Fruit fly (Drosophila melanogaster) whole organism, embryonic: ENCODE results near the gene Dredd.

Source experiments
- Antp ChIP-seq: fragments of 200-800 bp; sonication (Bioruptor generic); optimal IDR thresholded peaks from 3 replicates; lab custom pipeline; 2016; ENCODE audit warnings: missing biosample characterization, missing genetic modification characterization
- B-H2 ChIP-seq: fragments of 200-800 bp; sonication (Bioruptor generic); optimal IDR thresholded peaks from 2 replicates; lab custom pipeline; 2018; ENCODE audit warnings: missing biosample characterization, mild to moderate bottlenecking, missing genetic modification characterization
- BEAF-32 ChIP-seq: fragments of 200-800 bp; sonication (Bioruptor generic); optimal IDR thresholded peaks from 3 replicates; lab custom pipeline; 2017; ENCODE audit warnings: missing biosample characterization, missing genetic modification characterization, mild to moderate bottlenecking, moderate library complexity, missing genetic modification reagents
- CG10321 ChIP-seq: fragments of 200-800 bp; sonication (Bioruptor generic); IDR thresholded peaks from 2 replicates; pipeline ENCODE4 v1.3.6; 2022; ENCODE audit warnings: missing biosample characterization, missing genetic modification characterization
- CG10431 ChIP-seq: fragments of 200-800 bp; sonication (Bioruptor generic); optimal IDR thresholded peaks from 3 replicates; lab custom pipeline; 2018; ENCODE audit warnings: missing biosample characterization, mild to moderate bottlenecking, missing genetic modification characterization
- CG1647 ChIP-seq: fragments of 200-800 bp; sonication (Bioruptor generic); optimal IDR thresholded peaks from 3 replicates; lab custom pipeline; 2016; ENCODE audit warnings: missing biosample characterization, missing genetic modification characterization
- CG1832 ChIP-seq: fragments of 200-800 bp; sonication (Bioruptor generic); optimal IDR thresholded peaks from 2 replicates; lab custom pipeline; 2017; ENCODE audit warnings: missing biosample characterization, mild to moderate bottlenecking, missing genetic modification characterization, inconsistent platforms
- CG30020 ChIP-seq: fragments of 200-800 bp; optimal IDR thresholded peaks from 2 replicates; lab custom pipeline; 2019; ENCODE audit warnings: missing biosample characterization, mild to moderate bottlenecking, missing genetic modification characterization, moderate library complexity
- CG3281 ChIP-seq: fragments of 200-800 bp; sonication (Bioruptor generic); optimal IDR thresholded peaks from 3 replicates; lab custom pipeline; 2017; ENCODE audit warnings: missing biosample characterization, mild to moderate bottlenecking, missing genetic modification characterization
- CG4617 ChIP-seq: fragments of 200-800 bp; sonication (Bioruptor generic); optimal IDR thresholded peaks from 3 replicates; lab custom pipeline; 2016; ENCODE audit warnings: missing biosample characterization, missing genetic modification characterization, borderline replicate concordance
- CG6791 ChIP-seq: fragments of 200-800 bp; sonication (Bioruptor generic); IDR thresholded peaks from 3 replicates; pipeline ENCODE4 v1.3.6; 2022; ENCODE audit warnings: missing biosample characterization, missing genetic modification characterization; ENCODE audit not compliant: partially characterized antibody
- CG7786 ChIP-seq: fragments of 200-800 bp; sonication (Bioruptor generic); optimal IDR thresholded peaks from 2 replicates; lab custom pipeline; 2016; ENCODE audit warnings: missing biosample characterization, missing genetic modification characterization
- CG8478 ChIP-seq: fragments of >200 bp; optimal IDR thresholded peaks from 2 replicates; lab custom pipeline; 2018
- CG9876 ChIP-seq: fragments of 200-800 bp; sonication (Bioruptor generic); optimal IDR thresholded peaks from 2 replicates; lab custom pipeline; 2016; ENCODE audit warnings: missing biosample characterization, missing genetic modification characterization
- D ChIP-seq, 2 experiments: fragments of 200-800 bp in 1 of 2; fragments of >200 bp in 1 of 2; sonication (Bioruptor generic) in 1 of 2; optimal IDR thresholded peaks; 2 replicates in 1 of 2; 3 replicates in 1 of 2; lab custom pipeline; 2017; ENCODE audit warnings: mild to moderate bottlenecking in 1 of 2, missing biosample characterization in 1 of 2, missing genetic modification characterization in 1 of 2, missing genetic modification reagents in 1 of 2
- Hey ChIP-seq: fragments of 200-800 bp; sonication (Bioruptor generic); optimal IDR thresholded peaks from 3 replicates; lab custom pipeline; 2018; ENCODE audit warnings: missing biosample characterization, mild to moderate bottlenecking, missing genetic modification characterization
- HmgZ ChIP-seq: fragments of 200-800 bp; sonication (Bioruptor generic); optimal IDR thresholded peaks from 2 replicates; lab custom pipeline; 2018; ENCODE audit warnings: missing biosample characterization, mild to moderate bottlenecking, missing genetic modification characterization
- Hmr ChIP-seq: fragments of 200-800 bp; sonication (Bioruptor generic); optimal IDR thresholded peaks from 3 replicates; lab custom pipeline; 2017; ENCODE audit warnings: mild to moderate bottlenecking, missing biosample characterization, missing genetic modification reagents, missing genetic modification characterization
- Hmx ChIP-seq: fragments of 200-800 bp; sonication (Bioruptor generic); optimal IDR thresholded peaks from 2 replicates; lab custom pipeline; 2016; ENCODE audit warnings: missing biosample characterization, missing genetic modification characterization
- Lhr ChIP-seq: fragments of 200-800 bp; sonication (Bioruptor generic); optimal IDR thresholded peaks from 3 replicates; lab custom pipeline; 2017; ENCODE audit warnings: mild to moderate bottlenecking, missing biosample characterization, missing genetic modification reagents, missing genetic modification characterization
- NC2α ChIP-seq: fragments of 200-800 bp; sonication (Bioruptor generic); optimal IDR thresholded peaks from 2 replicates; lab custom pipeline; 2016; ENCODE audit warnings: missing biosample characterization, missing genetic modification characterization
- Nf-YB ChIP-seq: fragments of 200-800 bp; sonication (Bioruptor generic); optimal IDR thresholded peaks from 3 replicates; lab custom pipeline; 2019; ENCODE audit warnings: missing biosample characterization, mild to moderate bottlenecking, missing genetic modification characterization, moderate library complexity
- Nf-YC ChIP-seq: fragments of 200-800 bp; optimal IDR thresholded peaks from 3 replicates; lab custom pipeline; 2019; ENCODE audit warnings: missing biosample characterization, mild to moderate bottlenecking, missing genetic modification characterization, moderate library complexity
- Oli ChIP-seq: fragments of 200-800 bp; sonication (Bioruptor generic); optimal IDR thresholded peaks from 2 replicates; lab custom pipeline; 2018; ENCODE audit warnings: missing biosample characterization, mild to moderate bottlenecking, missing genetic modification characterization, moderate library complexity
- Ptx1 ChIP-seq: fragments of 200-800 bp; sonication (Bioruptor generic); IDR thresholded peaks from 2 replicates; pipeline ENCODE4 v1.3.6; 2022; ENCODE audit warnings: missing biosample characterization, missing genetic modification characterization
- Ravus ChIP-seq: fragments of 200-800 bp; sonication (Bioruptor generic); IDR thresholded peaks from 2 replicates; pipeline ENCODE4 v1.3.6; 2022; ENCODE audit warnings: missing biosample characterization, missing genetic modification characterization
- Sox100B ChIP-seq: fragments of 200-800 bp; sonication (Bioruptor generic); optimal IDR thresholded peaks from 3 replicates; lab custom pipeline; 2018; ENCODE audit warnings: missing biosample characterization, mild to moderate bottlenecking, missing genetic modification characterization
- Sry-δ ChIP-seq: fragments of 200-800 bp; sonication (Bioruptor generic); optimal IDR thresholded peaks from 2 replicates; lab custom pipeline; 2016; ENCODE audit warnings: missing biosample characterization, missing genetic modification characterization
- Taf1 ChIP-seq: fragments of 200-800 bp; sonication (Bioruptor generic); IDR thresholded peaks from 2 replicates; pipeline ENCODE4 v1.3.6; 2022; ENCODE audit warnings: missing biosample characterization, missing genetic modification characterization
- ato ChIP-seq: fragments of 200-800 bp; sonication (Bioruptor generic); IDR thresholded peaks from 2 replicates; pipeline ENCODE4 v1.3.6; 2022; ENCODE audit warnings: missing biosample characterization, missing genetic modification characterization; ENCODE audit not compliant: partially characterized antibody
- cato ChIP-seq: fragments of 200-800 bp; sonication (Bioruptor generic); optimal IDR thresholded peaks from 2 replicates; lab custom pipeline; 2016; ENCODE audit warnings: missing biosample characterization, missing genetic modification characterization, borderline replicate concordance
- danr ChIP-seq: fragments of 200-800 bp; sonication (Bioruptor generic); IDR thresholded peaks from 2 replicates; pipeline ENCODE4 v1.3.6; 2022; ENCODE audit warnings: missing biosample characterization, missing genetic modification characterization
- dpn ChIP-seq, 2 experiments: fragments of 200-800 bp; sonication (Bioruptor generic); optimal IDR thresholded peaks; 3 replicates each; lab custom pipeline; 2016; ENCODE audit warnings: missing biosample characterization in 2 of 2, missing genetic modification characterization in 2 of 2
- gfzf ChIP-seq: fragments of 200-800 bp; sonication (Bioruptor generic); optimal IDR thresholded peaks from 2 replicates; lab custom pipeline; 2016; ENCODE audit warnings: missing biosample characterization, mild to moderate bottlenecking, missing genetic modification characterization, moderate library complexity
- kah ChIP-seq: fragments of 200-800 bp; sonication (Bioruptor generic); optimal IDR thresholded peaks from 2 replicates; lab custom pipeline; 2018; ENCODE audit warnings: missing biosample characterization, mild to moderate bottlenecking, missing genetic modification characterization
- kni ChIP-seq: fragments of 200-800 bp; sonication (Bioruptor generic); optimal IDR thresholded peaks from 3 replicates; lab custom pipeline; 2017; ENCODE audit warnings: mild to moderate bottlenecking, missing biosample characterization, missing genetic modification reagents, missing genetic modification characterization
- lilli ChIP-seq: fragments of 200-800 bp; sonication (Bioruptor generic); optimal IDR thresholded peaks from 3 replicates; lab custom pipeline; 2016; ENCODE audit warnings: missing biosample characterization, missing genetic modification characterization
- mirr ChIP-seq: fragments of 200-800 bp; sonication (Bioruptor generic); optimal IDR thresholded peaks from 3 replicates; lab custom pipeline; 2018; ENCODE audit warnings: missing biosample characterization, mild to moderate bottlenecking, missing genetic modification characterization
- phol ChIP-seq: fragments of 200-800 bp; sonication (Bioruptor generic); optimal IDR thresholded peaks from 3 replicates; lab custom pipeline; 2018; ENCODE audit warnings: missing biosample characterization, mild to moderate bottlenecking, missing genetic modification characterization, moderate library complexity
- pros ChIP-seq: fragments of 200-800 bp; sonication (Bioruptor generic); optimal IDR thresholded peaks from 3 replicates; lab custom pipeline; 2019; ENCODE audit warnings: missing biosample characterization, mild to moderate bottlenecking, missing genetic modification characterization, moderate library complexity
- pum ChIP-seq: fragments of 200-800 bp; sonication (Bioruptor generic); optimal IDR thresholded peaks from 2 replicates; lab custom pipeline; 2016; ENCODE audit warnings: missing biosample characterization, missing genetic modification characterization
- sens ChIP-seq: fragments of 200-800 bp; sonication (Bioruptor generic); peaks from one replicate; lab custom pipeline; 2016; ENCODE audit warnings: missing biosample characterization, missing genetic modification characterization
- seq ChIP-seq: fragments of 200-800 bp; sonication (Bioruptor generic); IDR thresholded peaks from 2 replicates; pipeline ENCODE4 v1.3.6; 2022; ENCODE audit warnings: missing biosample characterization, missing genetic modification characterization
- sima ChIP-seq: fragments of 200-800 bp; sonication (Bioruptor generic); optimal IDR thresholded peaks from 2 replicates; lab custom pipeline; 2016; ENCODE audit warnings: missing biosample characterization, missing genetic modification characterization
- stc ChIP-seq: fragments of 200-800 bp; sonication (Bioruptor generic); IDR thresholded peaks from 2 replicates; pipeline ENCODE4 v1.3.6; 2022; ENCODE audit warnings: missing biosample characterization, missing genetic modification characterization
- tgo ChIP-seq: fragments of 200-800 bp; sonication (Bioruptor generic); IDR thresholded peaks from 3 replicates; pipeline ENCODE4 v1.3.6; 2022; ENCODE audit warnings: missing biosample characterization, missing genetic modification characterization
- tll ChIP-seq, 2 experiments: fragments of 200-800 bp in 1 of 2; fragments of >200 bp in 1 of 2; sonication (Bioruptor generic) in 1 of 2; optimal IDR thresholded peaks; 2 replicates each; lab custom pipeline; 2017 to 2019; ENCODE audit warnings: missing biosample characterization in 2 of 2, missing genetic modification characterization in 2 of 2, mild to moderate bottlenecking in 1 of 2, moderate library complexity in 1 of 2
- trem ChIP-seq: fragments of 200-800 bp; optimal IDR thresholded peaks from 3 replicates; lab custom pipeline; 2019; ENCODE audit warnings: missing biosample characterization, mild to moderate bottlenecking, missing genetic modification characterization, moderate library complexity

Gene Dredd

DNA sequence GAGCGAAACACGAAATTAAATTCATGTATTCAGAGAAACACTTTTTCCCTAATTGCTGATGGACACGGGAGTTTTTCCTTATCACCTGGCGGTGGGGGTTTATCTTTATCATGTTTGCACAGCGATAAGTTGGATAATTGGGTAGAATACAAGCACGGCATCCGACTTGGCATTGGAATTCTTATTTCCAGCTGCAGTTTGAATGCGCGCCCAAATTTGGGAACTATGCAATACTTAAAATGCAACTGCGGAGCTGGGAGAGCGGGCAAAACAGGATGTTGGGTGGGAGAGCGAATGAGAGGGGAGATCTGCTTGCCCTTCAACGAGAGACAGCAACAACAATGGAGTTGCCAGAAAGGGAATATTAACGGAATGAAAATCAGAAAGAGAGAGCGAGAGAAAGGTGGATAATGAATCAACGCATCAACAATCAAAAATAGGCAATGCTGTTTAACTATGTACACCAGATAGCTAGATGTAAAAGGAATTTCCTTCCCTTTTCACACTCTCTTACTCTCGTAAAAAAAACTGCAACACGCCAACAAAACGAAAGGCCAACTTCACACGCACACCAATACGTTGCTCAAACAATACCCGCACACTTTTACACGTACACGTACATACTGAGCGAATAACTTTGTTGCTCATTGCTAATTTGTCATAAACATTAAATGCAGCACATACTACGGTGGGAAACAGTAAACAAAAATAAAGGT is 18.4 kb downstream of the Dredd start (continued):
- TF ChIP-seq CG7786 (GFP tag; lab: Kevin White, UChicago) = no peak
- no peak for TF ChIP-seq dpn (GFP tag; optimal IDR thresholded peaks at IDR 0.05; lab: Kevin White, UChicago)
- TF ChIP-seq tgo (GFP tag; lab: Robert Waterston, UW) = no peak
- peak; percentile 15 for TF ChIP-seq trem (tag; lab: Kevin White, UChicago)
- TF ChIP-seq NC2α = no peak
- TF ChIP-seq CG10431 = no peak
- TF ChIP-seq CG4617 (GFP tag; lab: Kevin White, UChicago) = peak; percentile 44
- peak; percentile 78 for TF ChIP-seq CG8478 (lab: Kevin White, UChicago)
- no peak for TF ChIP-seq pum
- TF ChIP-seq ato (GFP tag; lab: Robert Waterston, UW) = no peak
- TF ChIP-seq Nf-YB (GFP tag; lab: Kevin White, UChicago) = no peak
- no peak for TF ChIP-seq Antp (GFP tag; lab: Kevin White, UChicago)
- TF ChIP-seq Ptx1 = no peak
- TF ChIP-seq CG3281 (GFP tag; lab: Kevin White, UChicago) = no peak
- TF ChIP-seq Taf1 (GFP tag; lab: Robert Waterston, UW) = no peak
- TF ChIP-seq CG1647 (GFP tag; lab: Kevin White, UChicago) = no peak
- TF ChIP-seq sima (GFP tag; lab: Kevin White, UChicago) = no peak
- no peak for TF ChIP-seq Oli (tag; lab: Kevin White, UChicago)
- no peak for TF ChIP-seq CG9876 (GFP tag; lab: Kevin White, UChicago)
- TF ChIP-seq Lhr (GFP tag; lab: Kevin White, UChicago) = no peak
- no peak for TF ChIP-seq B-H2
- TF ChIP-seq lilli (GFP tag; lab: Kevin White, UChicago) = no peak

DNA sequence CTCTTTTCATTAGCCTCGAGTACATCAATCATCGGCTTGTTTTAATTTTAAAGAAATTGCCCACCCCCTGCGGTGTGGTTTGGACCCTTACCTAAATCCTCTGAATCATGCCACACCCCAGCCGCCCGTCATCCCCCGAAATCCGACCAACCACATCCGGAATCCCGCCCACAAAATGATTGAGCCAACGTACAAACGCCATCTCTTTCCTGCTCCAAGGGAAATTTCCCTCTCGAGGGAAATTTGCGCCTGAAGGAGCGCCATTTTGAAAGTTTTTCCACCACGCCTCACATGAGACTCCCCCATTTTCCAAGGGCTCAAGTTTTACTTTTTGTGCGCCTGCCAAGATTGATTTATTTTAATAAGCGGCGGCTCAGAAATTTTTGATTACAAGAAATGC is 25.3 kb downstream of the Dredd start:
- TF ChIP-seq BEAF-32 (GFP tag; lab: Kevin White, UChicago) (no peak), CG10321 (GFP tag; lab: Robert Waterston, UW) (peak; percentile 75), Nf-YB (GFP tag; lab: Kevin White, UChicago) (peak; percentile 93), Sox100B (no peak), Nf-YC (tag; lab: Kevin White, UChicago) (peak; percentile 95), seq (GFP tag; lab: Robert Waterston, UW) (peak; percentile 53; the same call in 1 of the 2 replicates), CG6791 (GFP tag; lab: Robert Waterston, UW) (no peak), Sry-δ (GFP tag; lab: Kevin White, UChicago) (no peak), CG1832 (GFP tag; lab: Kevin White, UChicago) (peak; percentile 21), Lhr (GFP tag; lab: Kevin White, UChicago) (no peak), phol (tag; lab: Kevin White, UChicago) (peak; percentile 13), Hmr (GFP tag; lab: Kevin White, UChicago) (no peak), Ravus (GFP tag; lab: Robert Waterston, UW) (no peak)
- TF ChIP-seq, all 482 proteins: peak for 6

DNA sequence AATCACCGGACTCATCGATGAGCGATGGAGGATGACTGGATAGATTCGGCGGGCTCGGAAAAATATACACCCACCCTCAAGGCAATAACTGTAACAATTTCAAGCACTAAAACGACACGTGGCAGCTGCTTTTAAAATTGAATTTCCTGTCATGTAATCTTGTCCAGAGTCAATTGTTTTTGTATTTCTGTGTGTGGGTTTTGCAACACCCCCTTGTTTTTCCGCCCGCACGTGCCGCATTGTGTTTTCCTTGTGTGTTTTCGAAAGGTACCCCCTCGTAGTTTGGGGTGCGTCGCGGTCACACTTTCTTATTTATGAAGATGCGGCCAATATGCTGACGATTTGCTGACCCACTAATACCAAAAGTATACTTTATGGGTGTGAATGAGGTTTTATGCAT is 33.4 kb downstream of the Dredd start:
- TF ChIP-seq tll (GFP tag; optimal IDR thresholded peaks at IDR 0.05; lab: Kevin White, UChicago) = peak in 1 of 2 experiments; percentile 53
- TF ChIP-seq sens = peak; percentile 23
- no peak for TF ChIP-seq danr (GFP tag; lab: Robert Waterston, UW)
- no peak for TF ChIP-seq gfzf
- no peak for TF ChIP-seq Hmx (GFP tag; lab: Kevin White, UChicago)
- TF ChIP-seq D (optimal IDR thresholded peaks at IDR 0.05; lab: Kevin White, UChicago) = no peak
- peak; percentile 7 for TF ChIP-seq D (GFP tag; optimal IDR thresholded peaks at IDR 0.05; lab: Kevin White, UChicago)
- no peak for TF ChIP-seq kah (GFP tag; lab: Kevin White, UChicago)
- TF ChIP-seq HmgZ (tag; lab: Kevin White, UChicago) = no peak
- TF ChIP-seq CG30020 (tag; lab: Kevin White, UChicago) = no peak
- peak; percentile 96 for TF ChIP-seq Hey (tag; lab: Kevin White, UChicago)
- no peak for TF ChIP-seq mirr
- no peak for TF ChIP-seq cato
- TF ChIP-seq stc (GFP tag; lab: Robert Waterston, UW) = no peak
- peak; percentile 37 for TF ChIP-seq kni (GFP tag; lab: Kevin White, UChicago)
- peak; percentile 47 for TF ChIP-seq pros (GFP tag; lab: Kevin White, UChicago)
